Worm (Caenorhabditis elegans): ENCODE results near the gene ttc-39B.

ttc-39B gene

DNA sequence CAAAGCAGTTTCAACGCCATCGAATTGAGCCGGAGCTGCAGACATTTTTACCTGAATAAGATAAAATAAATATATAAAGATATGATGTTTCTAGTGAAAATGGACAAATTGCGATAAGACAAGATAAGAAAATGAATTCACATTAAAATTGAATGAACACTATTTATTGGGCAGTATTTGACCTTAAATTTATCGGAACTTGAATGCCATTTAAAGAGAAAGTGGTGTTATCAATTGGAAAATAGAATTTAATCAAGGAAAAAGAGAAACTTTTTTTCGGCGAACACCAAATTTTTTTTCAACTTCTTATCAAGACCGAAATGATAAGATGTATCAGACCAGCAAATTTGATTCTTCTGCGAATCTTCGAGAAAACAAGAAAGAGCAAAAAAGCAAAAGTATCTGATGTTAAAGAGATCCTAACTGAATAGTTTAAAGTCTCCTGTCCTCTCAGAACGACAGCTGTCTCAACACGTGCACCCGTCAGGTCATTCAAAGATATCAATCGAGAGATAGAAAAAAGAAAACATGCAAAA lies 43.7 kb downstream of the ttc-39B start, which contains the start of gene upb-1 (continued):
- TF ChIP-seq ces-1 (GFP tag; optimal IDR thresholded peaks at IDR 0.05) (no peak), cey-2 (tag; optimal IDR thresholded peaks at IDR 0.05; ENCODE audit: borderline replicate concordance, insufficient read depth) (no peak), nhr-42 (GFP tag; IDR thresholded peaks at IDR 0.05) (no peak), ceh-44 (GFP tag; IDR thresholded peaks at IDR 0.05) (no peak), zag-1 (tag; optimal IDR thresholded peaks at IDR 0.05) (no peak), duxl-1 (tag; optimal IDR thresholded peaks at IDR 0.05; ENCODE audit: poor library complexity) (no peak), daf-16 (GFP tag; optimal IDR thresholded peaks at IDR 0.05) (peak in 1 of 2 experiments; percentile 88), daf-16 (tag; optimal IDR thresholded peaks at IDR 0.05) (no peak), ztf-11 (tag; optimal IDR thresholded peaks at IDR 0.05) (no peak), mep-1 (tag; optimal IDR thresholded peaks at IDR 0.05) (no peak), mxl-2 (GFP tag; conservative IDR thresholded peaks at IDR 0.05) (no peak), set-16 (GFP tag; IDR thresholded peaks at IDR 0.05) (no peak), mxl-3 (GFP tag; optimal IDR thresholded peaks at IDR 0.05) (peak; percentile 36), D1046.2 (GFP tag; IDR thresholded peaks at IDR 0.05) (no peak), dve-1 (tag; optimal IDR thresholded peaks at IDR 0.05; ENCODE audit: insufficient read depth) (no peak), zfp-3 (GFP tag; conservative IDR thresholded peaks at IDR 0.05) (no peak), ceh-20 (GFP tag; IDR thresholded peaks at IDR 0.05) (no peak), hlh-30 (tag; optimal IDR thresholded peaks at IDR 0.05; ENCODE audit: insufficient read depth) (peak; percentile 41), hif-1 (tag; optimal IDR thresholded peaks at IDR 0.05) (no peak)

DNA sequence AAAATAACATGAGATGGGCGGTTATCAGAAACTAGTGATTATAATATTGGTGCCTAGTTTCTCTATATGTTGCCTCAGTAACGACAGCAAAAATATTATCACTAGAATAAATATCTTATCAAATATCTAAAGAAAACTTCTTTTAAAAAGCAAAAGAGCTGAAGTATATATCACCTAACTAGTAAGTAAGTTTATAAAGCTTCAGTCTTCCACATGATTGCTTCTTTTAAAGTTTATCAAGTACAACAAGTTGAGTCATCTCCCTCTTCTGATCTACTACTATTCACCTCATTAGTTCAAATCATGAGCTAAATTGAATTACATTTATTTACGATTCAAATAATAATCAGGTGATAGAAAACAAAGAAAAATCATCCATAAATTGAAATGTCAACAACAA lies 45.7 kb downstream of the ttc-39B start:
- TF ChIP-seq pha-4 (GFP tag; IDR thresholded peaks at IDR 0.05) (no peak), pha-4 (tag; optimal IDR thresholded peaks at IDR 0.05) (no peak), T20F7.1 (GFP tag; optimal IDR thresholded peaks at IDR 0.05) (peak; percentile 32), aha-1 (tag) (peak; percentile 64)

DNA sequence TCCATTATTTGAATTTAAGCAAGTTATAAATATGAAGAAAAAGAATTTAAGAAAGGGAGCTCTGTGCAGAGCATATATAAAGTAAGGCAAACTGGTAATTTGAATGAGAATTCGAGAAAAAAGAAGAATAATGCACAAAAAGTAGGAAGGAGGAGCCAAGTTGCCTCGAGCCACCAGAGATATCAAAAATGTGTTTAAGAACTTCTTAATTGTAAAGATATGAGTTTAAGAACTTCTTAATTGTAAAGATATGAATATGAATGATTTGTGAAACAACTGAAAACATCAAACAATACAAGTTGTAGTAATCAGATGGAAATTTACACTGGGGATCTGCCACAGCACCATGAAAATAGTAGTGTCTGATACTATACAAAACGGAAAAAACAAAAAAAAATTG lies 46.9 kb downstream of the ttc-39B start, which contains the start of gene F13H8.6:
Gene F13H8.6 (minus strand): TSS at position 101 of the 400 bp plus-strand sequence.
- TF ChIP-seq pha-4 (GFP tag; IDR thresholded peaks at IDR 0.05) (no peak), pha-4 (tag; optimal IDR thresholded peaks at IDR 0.05) (no peak), unc-62 (GFP tag; optimal IDR thresholded peaks at IDR 0.05 in 1 of 2) (peak in 1 of 2 experiments; percentile 69), unc-62 (tag; optimal IDR thresholded peaks at IDR 0.05) (no peak), hmg-1.1 (GFP tag; IDR thresholded peaks at IDR 0.05) (no peak), set-16 (GFP tag; IDR thresholded peaks at IDR 0.05) (no peak)

DNA sequence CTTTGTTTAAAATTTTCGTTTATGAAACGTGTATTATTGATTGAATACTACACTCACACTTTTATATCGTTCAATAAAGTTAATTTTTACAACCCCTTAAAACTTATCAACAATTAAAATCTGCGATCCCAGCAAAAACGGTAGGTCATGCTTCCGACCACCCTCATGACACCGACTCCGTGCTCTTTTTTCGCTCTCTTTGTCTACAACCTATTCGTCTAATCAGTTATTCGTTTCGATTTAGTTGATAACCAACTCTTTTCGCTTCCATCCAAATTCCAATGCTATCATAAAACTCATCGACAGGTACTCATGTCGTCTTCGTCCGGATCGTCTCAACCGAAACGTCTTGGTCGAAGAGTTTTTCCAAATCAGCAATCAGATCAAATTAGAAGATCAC lies 50.7 kb downstream of the ttc-39B start, which contains the start of gene F13H8.1:
Gene F13H8.1 (plus strand): TSS at position 311 of the 400 bp plus-strand sequence.
- TF ChIP-seq F49E8.2 (tag; optimal IDR thresholded peaks at IDR 0.05; ENCODE audit: borderline replicate concordance) (no peak), ztf-7 (tag; optimal IDR thresholded peaks at IDR 0.05) (no peak), nhr-42 (GFP tag; IDR thresholded peaks at IDR 0.05) (no peak), Y75B8A.6 (GFP tag; IDR thresholded peaks at IDR 0.05) (no peak), unc-130 (GFP tag; optimal IDR thresholded peaks at IDR 0.05) (no peak), saeg-2 (GFP tag; IDR thresholded peaks at IDR 0.05) (no peak), ztf-11 (tag; optimal IDR thresholded peaks at IDR 0.05) (no peak), ceh-44 (GFP tag; IDR thresholded peaks at IDR 0.05) (no peak), daf-8 (GFP tag; IDR thresholded peaks at IDR 0.05) (no peak), hlh-11 (tag; optimal IDR thresholded peaks at IDR 0.05) (peak; percentile 58), daf-19 (GFP tag; conservative IDR thresholded peaks at IDR 0.05) (no peak), lin-29 (GFP tag; IDR thresholded peaks at IDR 0.05) (no peak), pha-4 (GFP tag; IDR thresholded peaks at IDR 0.05) (no peak), pha-4 (tag; optimal IDR thresholded peaks at IDR 0.05) (no peak), mdl-1 (tag; optimal IDR thresholded peaks at IDR 0.05) (no peak), F26F4.8 (GFP tag; conservative IDR thresholded peaks at IDR 0.05) (no peak), ces-1 (GFP tag; optimal IDR thresholded peaks at IDR 0.05) (no peak), spr-3 (GFP tag; optimal IDR thresholded peaks at IDR 0.05) (no peak), dve-1 (tag; optimal IDR thresholded peaks at IDR 0.05; ENCODE audit: insufficient read depth) (peak; percentile 64), hmg-1.1 (GFP tag; IDR thresholded peaks at IDR 0.05) (no peak), vab-7 (GFP tag; IDR thresholded peaks at IDR 0.05) (no peak), tra-1 (GFP tag; IDR thresholded peaks at IDR 0.05) (no peak), pqm-1 (tag; optimal IDR thresholded peaks at IDR 0.05) (peak; percentile 63), F10B5.3 (tag; optimal IDR thresholded peaks at IDR 0.05) (no peak), aly-2 (tag; optimal IDR thresholded peaks at IDR 0.05) (no peak), ceh-28 (tag; optimal IDR thresholded peaks at IDR 0.05) (no peak), dmd-6 (GFP tag; IDR thresholded peaks at IDR 0.05) (peak; percentile 33; the same call in 1 of the 2 replicates)
